Worm (Caenorhabditis elegans): ENCODE data around the gene rpl-10.

Gene rpl-10

DNA sequence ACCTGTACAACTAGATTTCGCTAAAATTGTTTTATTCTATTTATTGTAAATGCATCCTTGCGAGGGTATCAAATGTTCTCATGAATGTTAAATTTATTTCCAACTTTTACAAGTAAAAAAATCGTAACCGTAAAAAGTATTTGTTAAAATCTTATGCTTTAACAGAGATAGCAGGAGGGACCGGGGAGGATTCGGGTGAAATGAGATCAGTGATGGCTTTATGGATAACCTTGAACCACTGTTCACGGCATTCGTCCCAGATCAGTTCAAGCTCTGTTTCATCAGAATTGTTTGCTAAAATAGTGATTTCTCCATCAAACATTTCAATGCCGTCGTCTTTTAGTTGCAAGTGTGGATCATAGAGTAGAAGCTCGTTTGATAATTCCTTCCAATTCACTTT lies 2.5 kb upstream of the rpl-10 start (continued):
- no peak for TF ChIP-seq Y79H2A.3 (GFP tag; conservative IDR thresholded peaks at IDR 0.05)
- TF ChIP-seq B0336.3 (GFP tag; IDR thresholded peaks at IDR 0.05), result peak; percentile 66; the same call in 1 of the 2 replicates
- TF ChIP-seq nfyb-1 (GFP tag; IDR thresholded peaks at IDR 0.05), result peak; percentile 57; the same call in 1 of the 2 replicates

DNA sequence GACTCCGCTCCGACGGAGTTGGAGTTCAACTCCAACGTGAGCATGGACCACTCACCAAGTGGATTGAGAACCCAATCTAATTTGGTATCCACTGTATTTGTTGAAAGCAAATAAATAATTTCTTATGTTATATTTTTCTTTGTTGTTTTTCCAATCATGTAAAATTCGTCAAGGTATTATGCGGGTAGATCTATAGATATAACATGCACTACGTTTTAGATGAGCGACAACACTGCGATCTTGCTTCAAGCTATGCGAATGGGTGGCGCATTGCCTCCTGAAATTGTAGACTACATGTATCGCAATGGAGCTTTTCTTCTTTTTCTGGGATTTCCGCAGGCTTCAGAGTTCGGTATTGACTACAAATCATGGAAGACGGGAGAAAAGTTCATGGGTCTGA lies 862 bp downstream of the rpl-10 start, which contains the start of gene F10B5.2:
TSS of gene F10B5.2 (plus strand) at position 220 of the 400 bp plus-strand sequence.
- TF ChIP-seq rcor-1 (GFP tag; IDR thresholded peaks at IDR 0.05) (0 out of 2 replicates have a peak, but pooled peaks have one; percentile 42), F39B2.1 (GFP tag; IDR thresholded peaks at IDR 0.05) (no peak), egrh-3 (GFP tag; IDR thresholded peaks at IDR 0.05) (no peak), F10E7.11 (tag; optimal IDR thresholded peaks at IDR 0.05) (no peak), zim-3 (tag; optimal IDR thresholded peaks at IDR 0.05) (no peak), pha-4 (tag; optimal IDR thresholded peaks at IDR 0.05) (no peak), ztf-18 (tag; optimal IDR thresholded peaks at IDR 0.05) (no peak), F52B5.7 (tag; optimal IDR thresholded peaks at IDR 0.05) (no peak), cebp-2 (GFP tag; IDR thresholded peaks at IDR 0.05) (no peak), him-1 (tag; optimal IDR thresholded peaks at IDR 0.05) (peak; percentile 44), dpff-1 (tag; optimal IDR thresholded peaks at IDR 0.05) (no peak), tlf-1 (GFP tag; optimal IDR thresholded peaks at IDR 0.05) (peak; percentile 38), die-1 (tag; optimal IDR thresholded peaks at IDR 0.05) (no peak), F37B4.10 (GFP tag; IDR thresholded peaks at IDR 0.05) (no peak), repo-1 (tag; optimal IDR thresholded peaks at IDR 0.05) (no peak), ceh-79 (tag; optimal IDR thresholded peaks at IDR 0.05) (no peak), ZK185.1 (tag; optimal IDR thresholded peaks at IDR 0.05; ENCODE audit: poor library complexity, severe bottlenecking) (no peak), dpl-1 (GFP tag; optimal IDR thresholded peaks at IDR 0.05) (peak; percentile 3), F22D6.2 (tag; optimal IDR thresholded peaks at IDR 0.05) (no peak), sdz-38 (tag; optimal IDR thresholded peaks at IDR 0.05) (no peak), madf-6 (GFP tag; IDR thresholded peaks at IDR 0.05) (peak; percentile 58), ceh-40 (GFP tag; IDR thresholded peaks at IDR 0.05) (no peak), aptf-2 (GFP tag; conservative IDR thresholded peaks at IDR 0.05) (no peak), attf-5 (GFP tag; optimal IDR thresholded peaks at IDR 0.05) (no peak), gei-17 (GFP tag; optimal IDR thresholded peaks at IDR 0.05) (no peak), hsf-1 (GFP tag; IDR thresholded peaks at IDR 0.05) (peak; percentile 66; the same call in 1 of the 2 replicates), egl-18 (GFP tag; IDR thresholded peaks at IDR 0.05) (no peak), rpc-1 (optimal IDR thresholded peaks at IDR 0.05) (no peak), rpc-1 (tag; optimal IDR thresholded peaks at IDR 0.05) (no peak), F23B12.7 (tag; optimal IDR thresholded peaks at IDR 0.05; ENCODE audit: insufficient read depth) (no peak), F57A8.1 (GFP tag; optimal IDR thresholded peaks at IDR 0.05) (peak; percentile 7), chd-7 (tag; optimal IDR thresholded peaks at IDR 0.05) (no peak), nhr-27 (tag; optimal IDR thresholded peaks at IDR 0.05) (no peak), ztf-3 (GFP tag; optimal IDR thresholded peaks at IDR 0.05) (no peak), lin-26 (GFP tag; IDR thresholded peaks at IDR 0.05) (no peak; the same call in 1 of the 2 replicates), zfh-2 (GFP tag; conservative IDR thresholded peaks at IDR 0.05) (no peak), F33H1.4 (GFP tag; IDR thresholded peaks at IDR 0.05) (no peak), aptf-3 (GFP tag; IDR thresholded peaks at IDR 0.05) (no peak), snpc-3.4 (tag; optimal IDR thresholded peaks at IDR 0.05) (peak; percentile 63), ekl-4 (GFP tag; IDR thresholded peaks at IDR 0.05) (peak; percentile 58; the same call in 1 of the 2 replicates), lsl-1 (GFP tag; optimal IDR thresholded peaks at IDR 0.05) (peak; percentile 34), K12H6.12 (tag; optimal IDR thresholded peaks at IDR 0.05) (no peak), let-526 (GFP tag; IDR thresholded peaks at IDR 0.05) (no peak), lin-40 (tag; optimal IDR thresholded peaks at IDR 0.05) (no peak), attf-6 (GFP tag; IDR thresholded peaks at IDR 0.05) (peak; percentile 42; the same call in 1 of the 2 replicates)
